Fruit fly (Drosophila melanogaster) whole organism, adult: ENCODE measurements around the gene et.
A peak's percentile ranks its signal among the peaks of the same experiment; 100 is the strongest.

Experiments
- CG11617 ChIP-seq: fragments of 200-800 bp; sonication (Bioruptor generic); optimal IDR thresholded peaks from 2 replicates; lab custom pipeline; 2017; ENCODE audit warnings: mild to moderate bottlenecking, missing biosample characterization, missing genetic modification reagents, missing genetic modification characterization
- CG12768 ChIP-seq: fragments of 200-800 bp; sonication (Bioruptor generic); optimal IDR thresholded peaks from 2 replicates; lab custom pipeline; 2017; ENCODE audit warnings: missing biosample characterization, missing genetic modification characterization, mild to moderate bottlenecking, moderate library complexity, missing genetic modification reagents
- CG14711 ChIP-seq: fragments of 200-800 bp; sonication (Bioruptor generic); optimal IDR thresholded peaks from 2 replicates; lab custom pipeline; 2018; ENCODE audit warnings: missing biosample characterization, mild to moderate bottlenecking, missing genetic modification characterization, moderate library complexity
- CG1620 ChIP-seq: fragments of 200-800 bp; sonication (Bioruptor generic); optimal IDR thresholded peaks from 2 replicates; lab custom pipeline; 2016; ENCODE audit warnings: missing biosample characterization, missing genetic modification characterization
- CG33017 ChIP-seq: fragments of 200-800 bp; sonication (Bioruptor generic); optimal IDR thresholded peaks from 2 replicates; lab custom pipeline; 2018; ENCODE audit warnings: missing biosample characterization, mild to moderate bottlenecking, missing genetic modification characterization, moderate library complexity
- CG5204 ChIP-seq: fragments of 200-800 bp; sonication (Bioruptor generic); optimal IDR thresholded peaks from 2 replicates; lab custom pipeline; 2016; ENCODE audit warnings: missing biosample characterization, missing genetic modification characterization
- CG7045 ChIP-seq: fragments of 200-800 bp; sonication (Bioruptor generic); optimal IDR thresholded peaks from 2 replicates; lab custom pipeline; 2017; ENCODE audit warnings: missing biosample characterization, mild to moderate bottlenecking, missing genetic modification characterization
- CG7101 ChIP-seq: fragments of 200-800 bp; sonication (Bioruptor generic); optimal IDR thresholded peaks from 2 replicates; lab custom pipeline; 2018; ENCODE audit warnings: missing biosample characterization, mild to moderate bottlenecking, missing genetic modification characterization, moderate library complexity
- Clk ChIP-seq: fragments of 200-800 bp; sonication (Bioruptor generic); optimal IDR thresholded peaks from 2 replicates; lab custom pipeline; 2017; ENCODE audit warnings: missing biosample characterization, missing genetic modification characterization
- Crg-1 ChIP-seq: fragments of 200-800 bp; sonication (Bioruptor generic); optimal IDR thresholded peaks from 2 replicates; lab custom pipeline; 2016; ENCODE audit warnings: missing biosample characterization, missing genetic modification characterization
- Hr96 ChIP-seq: fragments of 200-800 bp; sonication (Bioruptor generic); optimal IDR thresholded peaks from 2 replicates; lab custom pipeline; 2016; ENCODE audit warnings: missing biosample characterization, missing genetic modification characterization
- Mnt ChIP-seq: fragments of 200-800 bp; sonication (Bioruptor generic); optimal IDR thresholded peaks from 2 replicates; lab custom pipeline; 2016; ENCODE audit warnings: missing biosample characterization, mild to moderate bottlenecking, missing genetic modification characterization
- bab1 ChIP-seq: fragments of 200-800 bp; sonication (Bioruptor generic); optimal IDR thresholded peaks from 3 replicates; lab custom pipeline; 2019; ENCODE audit warnings: missing biosample characterization, mild to moderate bottlenecking, missing genetic modification characterization, moderate library complexity
- cic ChIP-seq: fragments of 200-800 bp; sonication (Bioruptor generic); optimal IDR thresholded peaks from 2 replicates; lab custom pipeline; 2017; ENCODE audit warnings: missing biosample characterization, mild to moderate bottlenecking, missing genetic modification characterization, moderate library complexity
- cnc ChIP-seq, 2 experiments: fragments of >200 bp; optimal IDR thresholded peaks; 2 replicates each; lab custom pipeline; 2017
- kay ChIP-seq: fragments of 200-800 bp; sonication (Bioruptor generic); peaks from one replicate; lab custom pipeline; 2016; ENCODE audit warnings: missing biosample characterization, missing genetic modification characterization, borderline replicate concordance
- ovo ChIP-seq: fragments of 200-800 bp; sonication (Bioruptor generic); optimal IDR thresholded peaks from 2 replicates; lab custom pipeline; 2016; ENCODE audit warnings: missing biosample characterization, missing genetic modification characterization
- pad ChIP-seq: fragments of 200-800 bp; sonication (Bioruptor generic); optimal IDR thresholded peaks from 3 replicates; lab custom pipeline; 2017; ENCODE audit warnings: missing biosample characterization, missing genetic modification characterization, mild to moderate bottlenecking, moderate library complexity, missing genetic modification reagents
- tj ChIP-seq: fragments of 200-800 bp; sonication (Bioruptor generic); optimal IDR thresholded peaks from 3 replicates; lab custom pipeline; 2017; ENCODE audit warnings: missing biosample characterization, mild to moderate bottlenecking, missing genetic modification characterization, moderate library complexity
- toe ChIP-seq: fragments of 200-800 bp; sonication (Bioruptor generic); optimal IDR thresholded peaks from 2 replicates; lab custom pipeline; 2016; ENCODE audit warnings: missing biosample characterization, missing genetic modification characterization

The et gene

DNA sequence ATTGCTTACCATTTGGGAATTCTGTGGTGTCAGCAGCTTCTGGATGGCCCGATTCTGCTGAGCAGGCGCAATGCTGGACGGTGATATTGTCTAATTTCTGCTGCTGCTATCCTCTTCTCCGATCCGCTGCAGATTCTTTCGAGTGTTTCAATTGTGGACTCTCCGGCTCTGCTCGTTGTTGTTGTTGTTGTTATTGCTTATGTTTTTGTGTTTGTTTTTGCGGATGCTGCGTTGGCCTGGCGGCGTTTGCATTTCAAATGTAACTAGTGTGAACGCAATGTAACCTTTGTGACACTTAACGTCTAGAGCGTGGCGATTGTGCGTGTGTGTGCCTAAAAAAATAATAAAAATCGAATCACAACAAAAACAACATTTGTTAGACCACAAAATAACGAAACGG, 36.2 kb upstream of the et start:
- TF ChIP-seq tj (GFP tag; lab: Kevin White, UChicago), result peak; percentile 75
- no peak for TF ChIP-seq CG5204
- no peak for TF ChIP-seq CG11617 (GFP tag; lab: Kevin White, UChicago)

- TF ChIP-seq cic (GFP tag; lab: Kevin White, UChicago) (no peak), CG14711 (tag; lab: Kevin White, UChicago) (peak; percentile 50), CG12768 (no peak), Hr96 (GFP tag; lab: Kevin White, UChicago) (no peak), bab1 (peak; percentile 37), pad (GFP tag; lab: Kevin White, UChicago) (peak; percentile 18), CG1620 (GFP tag; lab: Kevin White, UChicago) (peak; percentile 55), ovo (GFP tag; lab: Kevin White, UChicago) (no peak), CG7101 (tag; lab: Kevin White, UChicago) (peak; percentile 55), Crg-1 (GFP tag; lab: Kevin White, UChicago) (peak; percentile 51), toe (no peak), Mnt (GFP tag; lab: Kevin White, UChicago) (peak; percentile 96), CG7045 (no peak), tj (GFP tag; lab: Kevin White, UChicago) (no peak), cnc (optimal IDR thresholded peaks at IDR 0.05; lab: Kevin White, UChicago) (no peak), CG33017 (tag; lab: Kevin White, UChicago) (peak; percentile 10)
Observed at dm6 chrX:19704083-19704482, 28.4 kb upstream of the et start, which contains the start of the genes CG14230 and CG14232. Gene CG14230 (plus strand): TSS chrX:19704176. Gene CG14232 (minus strand): TSS chrX:19704259.

DNA sequence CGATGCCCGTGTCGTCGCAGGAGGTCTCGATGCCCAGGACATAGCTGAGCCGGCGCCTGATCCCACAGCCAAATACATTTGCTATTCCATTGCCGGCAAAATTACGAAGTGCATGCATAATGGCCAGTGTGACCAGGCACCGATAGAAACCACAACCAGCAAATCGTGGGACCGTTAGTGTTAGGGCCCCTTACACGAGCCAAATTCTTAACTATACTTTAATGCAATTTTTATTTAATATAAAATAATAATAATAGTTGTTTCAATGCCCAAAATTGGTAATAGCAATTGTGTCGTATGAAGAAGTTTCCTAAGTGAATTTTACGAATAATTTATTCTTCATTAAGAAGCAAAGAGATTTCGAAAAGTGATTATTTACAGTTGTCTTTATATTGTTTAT, 25.9 kb upstream of the et start, which contains the start of gene Tcs4:
Tcs4 (minus strand) TSS at position 145 of the 400 bp plus-strand sequence.
- TF ChIP-seq CG11617 (GFP tag; lab: Kevin White, UChicago), result peak; percentile 23
- peak; percentile 29 for TF ChIP-seq Mnt (GFP tag; lab: Kevin White, UChicago)
- peak; percentile 71 for TF ChIP-seq bab1
- no peak for TF ChIP-seq Crg-1 (GFP tag; lab: Kevin White, UChicago)

dm6 chrX:19697255-19697877, 21.7 kb upstream of the et start:
- no peak for TF ChIP-seq cic (GFP tag; lab: Kevin White, UChicago)
- TF ChIP-seq CG1620 (GFP tag; lab: Kevin White, UChicago), result peak; percentile 18
- TF ChIP-seq pad (GFP tag; lab: Kevin White, UChicago), result peak; percentile 53
- peak; percentile 66 for TF ChIP-seq ovo (GFP tag; lab: Kevin White, UChicago)
- TF ChIP-seq CG7101 (tag; lab: Kevin White, UChicago), result peak; percentile 27
- no peak for TF ChIP-seq cnc (optimal IDR thresholded peaks at IDR 0.05; lab: Kevin White, UChicago)

- TF ChIP-seq kay (GFP tag; lab: Kevin White, UChicago) (no peak), cnc (optimal IDR thresholded peaks at IDR 0.05; lab: Kevin White, UChicago) (no peak), cic (GFP tag; lab: Kevin White, UChicago) (no peak), bab1 (no peak), ovo (GFP tag; lab: Kevin White, UChicago) (no peak), Mnt (GFP tag; lab: Kevin White, UChicago) (no peak), pad (GFP tag; lab: Kevin White, UChicago) (no peak), CG14711 (tag; lab: Kevin White, UChicago) (peak; percentile 1), tj (GFP tag; lab: Kevin White, UChicago) (no peak), CG7045 (no peak), Hr96 (GFP tag; lab: Kevin White, UChicago) (no peak), CG7101 (tag; lab: Kevin White, UChicago) (peak; percentile 15), Clk (GFP tag; lab: Kevin White, UChicago) (no peak), CG33017 (tag; lab: Kevin White, UChicago) (no peak), CG5204 (no peak), toe (no peak), CG1620 (GFP tag; lab: Kevin White, UChicago) (peak; percentile 7)
Observed at dm6 chrX:19696845-19697244, 21.2 kb upstream of the et start, which contains the start of gene Cdc42. Gene Cdc42 (plus strand): TSS chrX:19697091.

- TF ChIP-seq CG14711 (tag; lab: Kevin White, UChicago), result peak; percentile 45
- TF ChIP-seq Hr96 (GFP tag; lab: Kevin White, UChicago), result no peak
- peak; percentile 9 for TF ChIP-seq CG11617 (GFP tag; lab: Kevin White, UChicago)
Observed at dm6 chrX:19694792-19695558, 19.3 kb upstream of the et start, which contains the start of gene CG14229. Gene CG14229 (minus strand): TSS chrX:19695250.
